Worm (Caenorhabditis elegans): ENCODE results near the gene F40G9.5.

The F40G9.5 gene

DNA sequence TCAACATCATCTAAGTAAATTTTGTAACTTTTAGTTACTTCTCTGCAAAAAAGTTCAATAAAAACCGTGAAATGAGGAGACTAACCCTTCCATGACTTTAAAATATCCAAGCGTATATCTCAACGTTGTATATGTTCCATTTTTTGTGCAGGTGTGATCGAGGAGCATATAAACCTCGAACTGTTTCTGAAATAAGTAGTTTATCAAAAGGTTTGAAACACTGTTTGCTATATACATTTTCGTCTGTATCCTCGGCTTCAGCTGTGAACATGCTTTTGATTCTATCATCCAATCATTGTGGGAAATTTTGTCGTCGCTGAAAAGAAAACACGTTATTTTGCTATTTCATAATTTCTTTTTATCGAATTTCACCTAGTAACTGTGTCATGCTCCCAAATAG lies at the start of gene F40G9.5:
TSS of gene F40G9.5 (plus strand) at position 301 of the 400 bp plus-strand sequence.
- TF ChIP-seq ref-2 (tag; optimal IDR thresholded peaks at IDR 0.05) (no peak), ceh-9 (tag; optimal IDR thresholded peaks at IDR 0.05) (no peak), pha-2 (tag; optimal IDR thresholded peaks at IDR 0.05) (no peak), rnt-1 (tag; optimal IDR thresholded peaks at IDR 0.05) (no peak), ceh-24 (tag; optimal IDR thresholded peaks at IDR 0.05) (no peak), sox-2 (GFP tag; IDR thresholded peaks at IDR 0.05) (no peak), unc-55 (GFP tag; optimal IDR thresholded peaks at IDR 0.05) (no peak), ceh-34 (tag; optimal IDR thresholded peaks at IDR 0.05) (no peak), zip-5 (tag; optimal IDR thresholded peaks at IDR 0.05) (no peak), ztf-16 (tag; optimal IDR thresholded peaks at IDR 0.05) (no peak), hlh-8 (tag; optimal IDR thresholded peaks at IDR 0.05) (no peak), ttx-3 (tag; optimal IDR thresholded peaks at IDR 0.05) (no peak), K02D7.2 (tag; optimal IDR thresholded peaks at IDR 0.05) (no peak), unc-86 (tag; optimal IDR thresholded peaks at IDR 0.05) (no peak), ceh-45 (GFP tag; IDR thresholded peaks at IDR 0.05) (no peak), K09A11.1 (tag; optimal IDR thresholded peaks at IDR 0.05; ENCODE audit: insufficient read depth) (no peak)

DNA sequence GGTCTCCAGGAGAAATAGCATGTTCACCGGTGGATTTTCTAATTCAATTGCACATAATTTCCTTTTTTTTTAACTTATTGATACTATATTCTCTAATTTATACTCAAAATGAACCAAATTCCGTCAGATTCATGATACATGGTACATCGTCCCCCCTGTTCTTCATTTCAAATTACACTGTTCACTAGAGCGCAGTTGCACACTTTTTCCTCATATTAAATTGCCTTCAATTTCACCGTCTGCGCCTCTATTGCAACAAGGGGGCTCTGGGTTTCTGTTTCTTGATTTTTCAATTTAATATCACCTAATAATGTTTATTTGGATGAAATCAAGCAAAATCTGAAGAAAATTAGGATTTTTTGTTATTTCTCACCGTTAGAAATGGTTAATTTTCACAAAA lies 49.4 kb upstream of the F40G9.5 start:
- TF ChIP-seq pha-4 (tag; optimal IDR thresholded peaks at IDR 0.05): no peak
- no peak for TF ChIP-seq dve-1 (tag; optimal IDR thresholded peaks at IDR 0.05)
- TF ChIP-seq ceh-9 (tag; optimal IDR thresholded peaks at IDR 0.05): no peak
- no peak for TF ChIP-seq pax-1 (tag; optimal IDR thresholded peaks at IDR 0.05)
- peak; percentile 34 for TF ChIP-seq nfya-1 (tag; optimal IDR thresholded peaks at IDR 0.05)
- TF ChIP-seq pat-9 (tag; optimal IDR thresholded peaks at IDR 0.05): no peak
- TF ChIP-seq lim-6 (tag; optimal IDR thresholded peaks at IDR 0.05): peak; percentile 4
- TF ChIP-seq fkh-10 (GFP tag; optimal IDR thresholded peaks at IDR 0.05): no peak
- TF ChIP-seq dmd-4 (tag; optimal IDR thresholded peaks at IDR 0.05; ENCODE audit: borderline replicate concordance): no peak
- no peak for TF ChIP-seq ceh-18 (tag; optimal IDR thresholded peaks at IDR 0.05)
- no peak for TF ChIP-seq ceh-6 (GFP tag; optimal IDR thresholded peaks at IDR 0.05)
- no peak for TF ChIP-seq ets-4 (tag; optimal IDR thresholded peaks at IDR 0.05)
- no peak for TF ChIP-seq syd-9 (tag; optimal IDR thresholded peaks at IDR 0.05)
- peak; percentile 91 for TF ChIP-seq unc-42 (tag; optimal IDR thresholded peaks at IDR 0.05)
- peak; percentile 41 for TF ChIP-seq ceh-31 (tag; optimal IDR thresholded peaks at IDR 0.05)
- no peak for TF ChIP-seq K09A11.1 (tag; optimal IDR thresholded peaks at IDR 0.05; ENCODE audit: insufficient read depth)
- TF ChIP-seq npax-4 (tag; optimal IDR thresholded peaks at IDR 0.05): no peak
- no peak for TF ChIP-seq K02D7.2 (tag; optimal IDR thresholded peaks at IDR 0.05)
- TF ChIP-seq pha-2 (tag; optimal IDR thresholded peaks at IDR 0.05): no peak
- no peak for TF ChIP-seq ceh-24 (tag; optimal IDR thresholded peaks at IDR 0.05)
- no peak for TF ChIP-seq hlh-13 (GFP tag; optimal IDR thresholded peaks at IDR 0.05)
- TF ChIP-seq ceh-34 (tag; optimal IDR thresholded peaks at IDR 0.05): peak; percentile 53
- TF ChIP-seq T23F11.4 (GFP tag; optimal IDR thresholded peaks at IDR 0.05): no peak
- no peak for TF ChIP-seq odd-2 (tag; optimal IDR thresholded peaks at IDR 0.05)
- no peak for TF ChIP-seq sox-2 (GFP tag; IDR thresholded peaks at IDR 0.05)
- TF ChIP-seq elt-2 (tag; optimal IDR thresholded peaks at IDR 0.05): no peak
- TF ChIP-seq F13H6.1 (tag; optimal IDR thresholded peaks at IDR 0.05): no peak
- no peak for TF ChIP-seq mec-3 (tag; optimal IDR thresholded peaks at IDR 0.05; ENCODE audit: borderline replicate concordance)
- no peak for TF ChIP-seq hlh-30 (tag; optimal IDR thresholded peaks at IDR 0.05; ENCODE audit: insufficient read depth)
- no peak for TF ChIP-seq gmeb-2 (tag; optimal IDR thresholded peaks at IDR 0.05)
- no peak for TF ChIP-seq fkh-6 (tag; optimal IDR thresholded peaks at IDR 0.05)
- TF ChIP-seq fax-1 (tag; optimal IDR thresholded peaks at IDR 0.05): no peak
- TF ChIP-seq ceh-2 (tag; optimal IDR thresholded peaks at IDR 0.05): no peak
- no peak for TF ChIP-seq zip-5 (tag; optimal IDR thresholded peaks at IDR 0.05)
- peak; percentile 43 for TF ChIP-seq ceh-14 (tag; optimal IDR thresholded peaks at IDR 0.05)
- no peak for TF ChIP-seq ceh-45 (GFP tag; IDR thresholded peaks at IDR 0.05)
- no peak for TF ChIP-seq unc-86 (tag; optimal IDR thresholded peaks at IDR 0.05)
- TF ChIP-seq ceh-19 (GFP tag; optimal IDR thresholded peaks at IDR 0.05): no peak
- TF ChIP-seq unc-3 (GFP tag; conservative IDR thresholded peaks at IDR 0.05): no peak
- TF ChIP-seq unc-3 (tag; optimal IDR thresholded peaks at IDR 0.05): no peak
- no peak for TF ChIP-seq Y22D7AL.16 (tag; optimal IDR thresholded peaks at IDR 0.05)
- TF ChIP-seq nhr-232 (tag; optimal IDR thresholded peaks at IDR 0.05): no peak
- no peak for TF ChIP-seq pag-3 (tag; optimal IDR thresholded peaks at IDR 0.05; ENCODE audit: borderline replicate concordance)
- TF ChIP-seq tbx-2 (tag; optimal IDR thresholded peaks at IDR 0.05): no peak
